Fruit fly (Drosophila melanogaster) whole organism, pupa: ENCODE results near the gene Fer1HCH.

Experiments
- CG10348 ChIP-seq: fragments of 200-800 bp; sonication (Bioruptor generic); IDR thresholded peaks from 2 replicates; pipeline ENCODE4 v1.3.6; 2022; ENCODE audit warnings: missing biosample characterization, missing genetic modification characterization
- CG12605 ChIP-seq: fragments of 200-800 bp; sonication (Bioruptor generic); IDR thresholded peaks from 2 replicates; pipeline ENCODE4 v1.3.6; 2022; ENCODE audit warnings: missing biosample characterization, missing genetic modification characterization
- CG13204 ChIP-seq: fragments of 200-800 bp; sonication (Bioruptor generic); optimal IDR thresholded peaks from 2 replicates; lab custom pipeline; 2018; ENCODE audit warnings: missing biosample characterization, mild to moderate bottlenecking, missing genetic modification characterization, moderate library complexity
- CG14655 ChIP-seq: fragments of 200-800 bp; sonication (Bioruptor generic); optimal IDR thresholded peaks from 3 replicates; lab custom pipeline; 2017; ENCODE audit warnings: mild to moderate bottlenecking, missing biosample characterization, missing genetic modification reagents, missing genetic modification characterization
- CG15710 ChIP-seq: fragments of 200-800 bp; sonication (Bioruptor generic); optimal IDR thresholded peaks from 2 replicates; lab custom pipeline; 2018; ENCODE audit warnings: missing biosample characterization, mild to moderate bottlenecking, missing genetic modification characterization, moderate library complexity
- CG17806 ChIP-seq: fragments of 200-800 bp; sonication (Bioruptor generic); optimal IDR thresholded peaks from 2 replicates; lab custom pipeline; 2018; ENCODE audit warnings: missing biosample characterization, mild to moderate bottlenecking, missing genetic modification characterization, moderate library complexity
- CG32121 ChIP-seq: fragments of 200-800 bp; sonication (Bioruptor generic); IDR thresholded peaks from 2 replicates; pipeline ENCODE4 v1.3.6; 2022; ENCODE audit warnings: missing biosample characterization, missing genetic modification characterization
- CG34367 ChIP-seq: fragments of 200-800 bp; sonication (Bioruptor generic); optimal IDR thresholded peaks from 2 replicates; lab custom pipeline; 2018; ENCODE audit warnings: missing biosample characterization, mild to moderate bottlenecking, missing genetic modification characterization
- CG4496 ChIP-seq: fragments of 200-800 bp; sonication (Bioruptor generic); IDR thresholded peaks from 3 replicates; pipeline ENCODE4 v1.3.6; 2022; ENCODE audit warnings: missing biosample characterization, missing genetic modification characterization
- CG8159 ChIP-seq: fragments of 200-800 bp; sonication (Bioruptor generic); optimal IDR thresholded peaks from 3 replicates; lab custom pipeline; 2018; ENCODE audit warnings: missing biosample characterization, mild to moderate bottlenecking, missing genetic modification characterization, moderate library complexity
- CG8301 ChIP-seq: fragments of 200-800 bp; sonication (Bioruptor generic); optimal IDR thresholded peaks from 2 replicates; lab custom pipeline; 2018; ENCODE audit warnings: missing biosample characterization, mild to moderate bottlenecking, missing genetic modification characterization
- CG9948 ChIP-seq: fragments of 200-800 bp; sonication (Bioruptor generic); optimal IDR thresholded peaks from 2 replicates; lab custom pipeline; 2018; ENCODE audit warnings: missing biosample characterization, mild to moderate bottlenecking, missing genetic modification characterization, moderate library complexity
- D1 ChIP-seq: fragments of 200-800 bp; sonication (Bioruptor generic); optimal IDR thresholded peaks from 2 replicates; lab custom pipeline; 2018; ENCODE audit warnings: missing biosample characterization, mild to moderate bottlenecking, missing genetic modification characterization, moderate library complexity
- EcR ChIP-seq: fragments of 200-800 bp; sonication (Bioruptor generic); optimal IDR thresholded peaks from 3 replicates; lab custom pipeline; 2019; ENCODE audit warnings: missing biosample characterization, missing genetic modification characterization, mild to moderate bottlenecking, moderate library complexity, missing genetic modification reagents
- Ets98B ChIP-seq: fragments of 200-800 bp; sonication (Bioruptor generic); IDR thresholded peaks from 2 replicates; pipeline ENCODE4 v1.3.6; 2022; ENCODE audit warnings: missing biosample characterization, missing genetic modification characterization
- Pif1A ChIP-seq: fragments of 200-800 bp; sonication (Bioruptor generic); optimal IDR thresholded peaks from 3 replicates; lab custom pipeline; 2016; ENCODE audit warnings: missing biosample characterization, missing genetic modification characterization
- Pif1B ChIP-seq: fragments of 200-800 bp; sonication (Bioruptor generic); optimal IDR thresholded peaks from 3 replicates; lab custom pipeline; 2016; ENCODE audit warnings: missing biosample characterization, missing genetic modification characterization
- Snoo ChIP-seq: fragments of 200-800 bp; sonication (Bioruptor generic); optimal IDR thresholded peaks from 3 replicates; lab custom pipeline; 2017; ENCODE audit warnings: missing biosample characterization, mild to moderate bottlenecking, missing genetic modification characterization, inconsistent platforms
- fd96Ca ChIP-seq: fragments of 200-800 bp; sonication (Bioruptor generic); IDR thresholded peaks from 3 replicates; pipeline ENCODE4 v1.3.6; 2022; ENCODE audit warnings: missing biosample characterization, missing genetic modification characterization
- gl ChIP-seq: fragments of 200-800 bp; sonication (Bioruptor generic); optimal IDR thresholded peaks from 2 replicates; lab custom pipeline; 2018; ENCODE audit warnings: missing biosample characterization, mild to moderate bottlenecking, missing genetic modification characterization
- rn ChIP-seq: fragments of 200-800 bp; sonication (Bioruptor generic); IDR thresholded peaks from 2 replicates; pipeline ENCODE4 v1.3.6; 2022; ENCODE audit warnings: missing biosample characterization, missing genetic modification characterization

The Fer1HCH gene

DNA sequence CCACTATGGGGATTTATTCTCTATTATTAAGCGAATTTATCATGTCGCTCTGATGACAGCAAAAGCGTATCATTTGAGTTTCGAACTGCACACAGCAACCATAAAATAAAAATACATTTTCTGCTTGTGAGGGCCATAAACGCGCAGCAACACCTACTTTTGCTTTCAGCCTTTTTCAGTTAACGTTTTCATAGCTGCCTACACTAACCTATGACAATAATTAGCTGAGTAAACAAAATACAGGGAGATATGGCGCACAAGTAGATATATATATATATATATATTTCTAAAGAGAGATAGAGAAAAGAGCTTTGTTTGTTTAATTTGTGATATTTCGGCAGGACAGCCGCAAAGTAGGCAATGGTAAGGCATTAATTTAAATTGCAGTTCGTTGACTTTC, 42.5 kb downstream of the Fer1HCH start:
- TF ChIP-seq rn (GFP tag; lab: Robert Waterston, UW) (no peak), CG13204 (GFP tag; lab: Kevin White, UChicago) (no peak), Snoo (tag; lab: Kevin White, UChicago) (no peak), D1 (tag; lab: Kevin White, UChicago) (no peak), Pif1B (GFP tag; lab: Kevin White, UChicago) (no peak), CG32121 (GFP tag; lab: Robert Waterston, UW) (no peak), EcR (GFP tag; lab: Kevin White, UChicago) (peak; percentile 43), CG10348 (GFP tag; lab: Robert Waterston, UW) (no peak), CG8159 (no peak), CG14655 (GFP tag; lab: Kevin White, UChicago) (no peak), Pif1A (GFP tag; lab: Kevin White, UChicago) (no peak), CG17806 (tag; lab: Kevin White, UChicago) (no peak), Ets98B (GFP tag; lab: Robert Waterston, UW) (no peak), CG4496 (GFP tag; lab: Robert Waterston, UW) (0 out of 3 replicates have a peak, but pooled peaks have one; percentile 11), CG8301 (tag; lab: Kevin White, UChicago) (no peak), CG12605 (GFP tag; lab: Robert Waterston, UW) (no peak)

DNA sequence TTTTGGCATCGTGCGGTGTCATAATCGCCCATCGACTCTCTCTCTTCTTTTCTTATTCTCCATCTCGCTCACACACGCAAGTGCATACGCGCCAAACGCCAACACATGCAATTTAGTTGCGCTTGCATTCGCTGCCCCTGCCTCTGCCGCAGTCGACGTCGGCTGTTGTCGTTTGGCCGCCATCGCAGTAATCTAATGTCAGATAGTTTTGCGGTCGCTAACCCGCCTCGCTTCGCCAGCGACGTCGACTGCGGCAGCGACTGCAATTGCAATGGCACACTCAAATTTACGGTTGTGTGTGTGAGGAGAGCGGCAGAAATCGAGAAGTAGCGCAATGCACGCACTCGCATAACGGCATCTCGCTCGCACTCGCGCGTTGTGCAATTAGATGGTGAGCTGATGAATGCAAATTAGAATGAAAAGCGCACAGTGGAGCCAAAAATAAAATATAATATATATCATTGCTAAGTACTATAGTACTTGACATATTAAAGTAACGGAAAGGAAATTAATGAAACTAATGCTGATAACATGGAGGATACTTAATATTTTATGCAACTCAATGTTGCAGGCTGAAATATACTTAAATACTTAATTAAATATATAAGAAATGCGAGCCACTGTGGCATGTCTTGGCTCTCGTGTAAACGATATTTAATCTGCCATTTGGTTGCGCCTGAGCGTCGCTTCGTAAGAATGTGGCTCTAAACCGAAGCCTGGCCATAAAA, 43.6 kb downstream of the Fer1HCH start:
- no peak for TF ChIP-seq CG34367 (tag; lab: Kevin White, UChicago)
- TF ChIP-seq CG9948 (tag; lab: Kevin White, UChicago), result no peak
- TF ChIP-seq CG15710 (tag; lab: Kevin White, UChicago), result no peak
- peak; percentile 49; the same call in 1 of the 2 replicates for TF ChIP-seq CG10348 (GFP tag; lab: Robert Waterston, UW)
- no peak for TF ChIP-seq CG13204 (GFP tag; lab: Kevin White, UChicago)
- peak; percentile 55; the same call in 1 of the 2 replicates for TF ChIP-seq rn (GFP tag; lab: Robert Waterston, UW)
- peak; percentile 72 for TF ChIP-seq fd96Ca (GFP tag; lab: Robert Waterston, UW)
- TF ChIP-seq D1 (tag; lab: Kevin White, UChicago), result no peak
- TF ChIP-seq CG12605 (GFP tag; lab: Robert Waterston, UW), result peak; percentile 80
- peak; percentile 87 for TF ChIP-seq CG32121 (GFP tag; lab: Robert Waterston, UW)
- TF ChIP-seq Pif1B (GFP tag; lab: Kevin White, UChicago), result peak; percentile 46
- TF ChIP-seq CG4496 (GFP tag; lab: Robert Waterston, UW), result peak; percentile 90
- TF ChIP-seq CG8301 (tag; lab: Kevin White, UChicago), result peak; percentile 90
- TF ChIP-seq Pif1A (GFP tag; lab: Kevin White, UChicago), result peak; percentile 49
- peak; percentile 91 for TF ChIP-seq CG14655 (GFP tag; lab: Kevin White, UChicago)
- no peak for TF ChIP-seq gl (tag; lab: Kevin White, UChicago)
- TF ChIP-seq Ets98B (GFP tag; lab: Robert Waterston, UW), result peak; percentile 85
- peak; percentile 8 for TF ChIP-seq CG17806 (tag; lab: Kevin White, UChicago)
- no peak for TF ChIP-seq CG8159
- peak; percentile 71 for TF ChIP-seq EcR (GFP tag; lab: Kevin White, UChicago)
- no peak for TF ChIP-seq Snoo (tag; lab: Kevin White, UChicago)

DNA sequence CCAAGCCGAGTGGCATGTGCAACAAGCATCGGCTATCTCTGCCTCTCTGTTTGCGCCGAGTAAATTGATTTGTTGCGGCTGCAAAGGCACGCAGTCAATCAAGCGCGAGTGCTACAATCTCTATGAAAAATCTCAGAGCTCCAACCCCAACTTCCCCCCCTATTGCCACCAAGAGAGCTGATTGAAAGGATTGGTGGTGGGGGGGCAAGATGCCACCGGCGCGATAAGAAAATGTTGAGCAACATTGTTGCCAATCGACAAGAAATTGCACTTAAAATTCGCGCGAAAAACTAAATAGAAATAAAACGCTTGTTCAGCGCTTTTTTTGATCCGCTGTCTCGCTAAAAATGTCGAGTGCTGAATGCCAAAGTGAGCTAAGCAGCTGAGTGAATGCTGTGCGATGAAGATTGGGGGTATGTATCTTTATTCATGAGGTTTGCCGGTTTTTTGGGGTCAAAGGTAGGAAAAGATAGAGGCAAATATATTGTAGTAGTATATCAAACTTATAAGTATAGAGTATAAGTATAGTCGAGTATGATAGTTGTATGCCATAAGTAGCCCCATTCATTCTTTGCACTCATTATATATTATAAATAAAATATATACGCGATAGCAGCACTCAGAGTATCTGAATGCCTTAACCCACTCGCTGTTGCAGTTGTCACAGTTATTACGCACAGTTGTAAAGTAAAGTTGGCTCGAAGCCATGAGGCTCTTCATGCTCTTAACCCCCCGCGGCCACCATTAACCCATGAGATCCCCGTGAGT, 44.3 kb downstream of the Fer1HCH start:
- peak; percentile 25; the same call in 1 of the 3 replicates for TF ChIP-seq CG4496 (GFP tag; lab: Robert Waterston, UW)
- TF ChIP-seq CG10348 (GFP tag; lab: Robert Waterston, UW), result peak; percentile 48
- TF ChIP-seq Pif1B (GFP tag; lab: Kevin White, UChicago), result no peak
- TF ChIP-seq fd96Ca (GFP tag; lab: Robert Waterston, UW), result peak; percentile 52
- TF ChIP-seq CG8301 (tag; lab: Kevin White, UChicago), result peak; percentile 10
- TF ChIP-seq CG8159, result no peak
- TF ChIP-seq CG14655 (GFP tag; lab: Kevin White, UChicago), result peak; percentile 54
- TF ChIP-seq CG32121 (GFP tag; lab: Robert Waterston, UW), result peak; percentile 48
- TF ChIP-seq EcR (GFP tag; lab: Kevin White, UChicago), result no peak
- no peak for TF ChIP-seq CG9948 (tag; lab: Kevin White, UChicago)
- TF ChIP-seq, all 21 proteins: peak for 6

DNA sequence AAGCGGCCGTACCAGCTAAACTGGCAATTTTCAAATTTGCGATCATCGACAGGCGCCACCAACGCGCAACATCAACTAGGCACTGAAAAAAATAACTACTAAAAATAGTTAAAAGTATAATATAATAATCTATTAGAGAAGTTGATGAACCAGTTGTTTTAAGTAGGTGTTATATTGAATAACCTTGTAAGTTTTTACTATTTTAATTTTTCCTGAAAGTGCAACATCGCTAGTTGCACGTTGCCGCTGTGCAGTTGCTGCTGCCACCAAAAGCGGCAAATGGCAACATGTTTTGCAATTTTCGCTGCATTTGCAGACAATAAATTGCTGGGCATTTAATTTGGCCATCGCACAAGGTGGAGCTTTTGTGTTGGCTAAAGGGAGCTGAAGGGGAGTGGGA, 44.9 kb downstream of the Fer1HCH start:
- TF ChIP-seq CG12605 (GFP tag; lab: Robert Waterston, UW) (no peak), CG10348 (GFP tag; lab: Robert Waterston, UW) (no peak), EcR (GFP tag; lab: Kevin White, UChicago) (no peak), Ets98B (GFP tag; lab: Robert Waterston, UW) (peak; percentile 78), CG32121 (GFP tag; lab: Robert Waterston, UW) (peak; percentile 89), Pif1A (GFP tag; lab: Kevin White, UChicago) (no peak), CG34367 (tag; lab: Kevin White, UChicago) (no peak), Snoo (tag; lab: Kevin White, UChicago) (no peak), CG13204 (GFP tag; lab: Kevin White, UChicago) (no peak), CG8301 (tag; lab: Kevin White, UChicago) (peak; percentile 35), CG4496 (GFP tag; lab: Robert Waterston, UW) (peak; percentile 75; the same call in 2 of the 3 replicates), gl (tag; lab: Kevin White, UChicago) (no peak), CG15710 (tag; lab: Kevin White, UChicago) (no peak), rn (GFP tag; lab: Robert Waterston, UW) (peak; percentile 40; the same call in 1 of the 2 replicates), CG9948 (tag; lab: Kevin White, UChicago) (no peak), CG8159 (no peak), D1 (tag; lab: Kevin White, UChicago) (no peak), CG14655 (GFP tag; lab: Kevin White, UChicago) (peak; percentile 44), CG17806 (tag; lab: Kevin White, UChicago) (no peak), Pif1B (GFP tag; lab: Kevin White, UChicago) (no peak), fd96Ca (GFP tag; lab: Robert Waterston, UW) (peak; percentile 80)
